Worm (Caenorhabditis elegans): Measurements from ENCODE around the gene F35C11.2.

ce11 chrII:8266559-8266958, 17.9 kb upstream of the F35C11.2 start:
- no peak for TF ChIP-seq snpc-1.3 (tag; optimal IDR thresholded peaks at IDR 0.05; ENCODE audit: insufficient read depth)
- no peak for TF ChIP-seq lsl-1 (GFP tag; optimal IDR thresholded peaks at IDR 0.05)
- no peak for TF ChIP-seq pha-4 (tag; optimal IDR thresholded peaks at IDR 0.05)
- no peak for TF ChIP-seq Y53F4B.3 (GFP tag; IDR thresholded peaks at IDR 0.05)
- TF ChIP-seq nhr-90 (tag; optimal IDR thresholded peaks at IDR 0.05), result no peak
- no peak for TF ChIP-seq hlh-26 (GFP tag; conservative IDR thresholded peaks at IDR 0.05)
- no peak for TF ChIP-seq bed-1 (GFP tag; IDR thresholded peaks at IDR 0.05)

All from whole organism, young adult.